Worm (Caenorhabditis elegans): ENCODE data around the gene C47E8.9.

- TF ChIP-seq hrde-1 (tag; optimal IDR thresholded peaks at IDR 0.05; ENCODE audit: borderline replicate concordance) (no peak), F49E8.2 (tag; optimal IDR thresholded peaks at IDR 0.05; ENCODE audit: insufficient read depth) (no peak), die-1 (tag; optimal IDR thresholded peaks at IDR 0.05) (no peak), ztf-3 (GFP tag; optimal IDR thresholded peaks at IDR 0.05) (no peak), nhr-27 (tag; optimal IDR thresholded peaks at IDR 0.05) (no peak), pbrm-1 (GFP tag; IDR thresholded peaks at IDR 0.05) (no peak), ceh-79 (tag; optimal IDR thresholded peaks at IDR 0.05) (no peak), bed-2 (GFP tag; IDR thresholded peaks at IDR 0.05) (no peak), aptf-3 (GFP tag; IDR thresholded peaks at IDR 0.05) (no peak)
These were observed 15.2 kb downstream of the C47E8.9 start for ce11 chrV:14678298-14678697.
